Worm (Caenorhabditis elegans) whole organism, mixed stage, embryonic: Measurements from ENCODE around the gene Y53C12A.3.

ENCODE experiments used
- blmp-1 ChIP-seq: fragments of 150-350 bp; optimal IDR thresholded peaks from 2 replicates; lab custom pipeline; 2014; ENCODE audit warnings: missing biosample characterization, missing genetic modification characterization
- ceh-39 ChIP-seq: fragments of 150-350 bp; optimal IDR thresholded peaks from 2 replicates; lab custom pipeline; 2014; ENCODE audit warnings: missing biosample characterization, missing genetic modification characterization
- elt-3 ChIP-seq: fragments of 150-350 bp; optimal IDR thresholded peaks from 2 replicates; lab custom pipeline; 2014; ENCODE audit warnings: missing biosample characterization, missing genetic modification characterization
- lin-13 ChIP-seq: fragments of 150-350 bp; optimal IDR thresholded peaks from 2 replicates; lab custom pipeline; 2014; ENCODE audit warnings: missing biosample characterization, missing genetic modification characterization
- lin-32 ChIP-seq: fragments of 200-800 bp; sonication (Bioruptor generic); optimal IDR thresholded peaks from 2 replicates; lab custom pipeline; 2018; ENCODE audit warnings: mild to moderate bottlenecking, missing genetic modification characterization, missing compliant biosample characterization
- lsy-2 ChIP-seq: fragments of 150-350 bp; optimal IDR thresholded peaks from 2 replicates; lab custom pipeline; 2014; ENCODE audit warnings: missing biosample characterization, missing genetic modification characterization
- mep-1 ChIP-seq: fragments of 150-350 bp; optimal IDR thresholded peaks from 2 replicates; lab custom pipeline; 2017; ENCODE audit warnings: missing biosample characterization, missing genetic modification reagents, missing genetic modification characterization, inconsistent platforms
- nhr-237 ChIP-seq: fragments of 150-350 bp; optimal IDR thresholded peaks from 2 replicates; lab custom pipeline; 2014; ENCODE audit warnings: missing biosample characterization, missing genetic modification characterization
- nhr-76 ChIP-seq: sonication (generic microtip); optimal IDR thresholded peaks from 2 replicates; lab custom pipeline; 2017; ENCODE audit warnings: missing biosample characterization, missing genetic modification characterization
- pha-4 ChIP-seq: fragments of 150-350 bp; optimal IDR thresholded peaks from 2 replicates; lab custom pipeline; 2018; ENCODE audit warnings: missing biosample characterization, missing genetic modification reagents, missing genetic modification characterization
- sem-2 ChIP-seq: fragments of 200-800 bp; sonication (Bioruptor generic); optimal IDR thresholded peaks from 2 replicates; lab custom pipeline; 2018; ENCODE audit warnings: mild to moderate bottlenecking, missing genetic modification characterization, missing compliant biosample characterization
- snpc-4 ChIP-seq: fragments of 150-350 bp; optimal IDR thresholded peaks from 2 replicates; lab custom pipeline; 2014; ENCODE audit warnings: missing biosample characterization, missing genetic modification characterization
- tbx-8 ChIP-seq: fragments of 200-800 bp; sonication (Bioruptor generic); optimal IDR thresholded peaks from 2 replicates; lab custom pipeline; 2018; ENCODE audit warnings: mild to moderate bottlenecking, missing genetic modification characterization, moderate library complexity, missing compliant biosample characterization

DNA sequence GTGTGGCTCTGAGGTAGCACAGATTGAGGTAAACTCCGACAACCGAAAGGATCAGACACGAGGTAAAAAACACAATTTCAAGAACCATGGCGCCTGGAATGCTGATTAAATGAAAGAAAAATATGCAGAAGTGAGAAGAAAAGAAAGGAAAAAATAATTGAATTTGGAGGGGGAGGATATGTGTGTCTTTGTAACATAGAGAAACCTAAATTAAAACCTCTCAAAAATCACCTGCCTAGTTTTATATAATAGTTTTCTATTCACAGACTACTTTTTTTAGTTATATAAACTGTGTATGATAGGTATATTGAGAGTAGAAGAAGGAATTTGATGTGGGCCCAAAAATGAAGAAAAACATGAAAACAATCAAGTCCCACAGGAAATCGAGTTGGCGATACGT, 40.5 kb downstream of the Y53C12A.3 start, which contains the start of gene ZK1320.5:
- TF ChIP-seq lin-13 (tag; lab: Kevin White, UChicago) (no peak), blmp-1 (tag; lab: Kevin White, UChicago) (no peak), nhr-76 (tag; lab: Kevin White, UChicago) (no peak), elt-3 (tag; lab: Kevin White, UChicago) (no peak), snpc-4 (tag; lab: Kevin White, UChicago) (no peak), lin-32 (GFP tag; lab: Kevin White, UChicago) (no peak), nhr-237 (tag; lab: Kevin White, UChicago) (no peak), pha-4 (no peak), mep-1 (tag; lab: Kevin White, UChicago) (no peak), tbx-8 (GFP tag; lab: Kevin White, UChicago) (no peak), lsy-2 (tag; lab: Kevin White, UChicago) (no peak), sem-2 (GFP tag; lab: Kevin White, UChicago) (no peak), ceh-39 (tag; lab: Kevin White, UChicago) (no peak)
